Worm (Caenorhabditis elegans) whole organism, L1 larva: ENCODE results near the gene H34I24.2.

Experiments
- C04F5.9 ChIP-seq: sonication (generic microtip); optimal IDR thresholded peaks from 2 replicates; lab custom pipeline; 2016; ENCODE audit warnings: missing genetic modification characterization, missing compliant biosample characterization
- C16A3.4 ChIP-seq: fragments of 150-350 bp; optimal IDR thresholded peaks from 2 replicates; lab custom pipeline; 2014; ENCODE audit warnings: missing biosample characterization, missing genetic modification characterization
- C34B4.2 ChIP-seq: sonication (generic microtip); optimal IDR thresholded peaks from 2 replicates; lab custom pipeline; 2017; ENCODE audit warnings: mild to moderate bottlenecking, missing genetic modification characterization, missing compliant biosample characterization
- aly-2 ChIP-seq: fragments of 150-350 bp; optimal IDR thresholded peaks from 2 replicates; lab custom pipeline; 2014; ENCODE audit warnings: missing biosample characterization, missing genetic modification characterization
- blmp-1 ChIP-seq: fragments of 150-350 bp; optimal IDR thresholded peaks from 2 replicates; lab custom pipeline; 2014; ENCODE audit warnings: missing biosample characterization, missing genetic modification characterization
- ceh-63 ChIP-seq: fragments of 200-800 bp; sonication (Bioruptor generic); optimal IDR thresholded peaks from 2 replicates; lab custom pipeline; 2018; ENCODE audit warnings: mild to moderate bottlenecking, missing genetic modification characterization, missing compliant biosample characterization
- ceh-82 ChIP-seq, 3 experiments: fragments of 150-350 bp in 1 of 3; sonication (generic microtip) in 2 of 3; optimal IDR thresholded peaks; 2 replicates each; lab custom pipeline; 2014 to 2017; ENCODE audit warnings: missing biosample characterization in 3 of 3, missing genetic modification characterization in 3 of 3
- ceh-88 ChIP-seq: fragments of 200-800 bp; sonication (Bioruptor generic); IDR thresholded peaks from 2 replicates; pipeline ENCODE4 v1.3.6; 2022; ENCODE audit warnings: missing genetic modification characterization, missing compliant biosample characterization
- ceh-90 ChIP-seq: sonication (generic microtip); optimal IDR thresholded peaks from 2 replicates; lab custom pipeline; 2016; ENCODE audit warnings: missing genetic modification characterization, missing compliant biosample characterization
- dpl-1 ChIP-seq, 3 experiments: fragments of 150-350 bp in 2 of 3; sonication (generic microtip) in 1 of 3; optimal IDR thresholded peaks; 2 replicates each; lab custom pipeline; 2014 to 2017; ENCODE audit warnings: missing biosample characterization in 3 of 3, missing genetic modification characterization in 3 of 3, missing genetic modification reagents in 3 of 3
- dsc-1 ChIP-seq: sonication (generic microtip); optimal IDR thresholded peaks from 2 replicates; lab custom pipeline; 2016; ENCODE audit warnings: mild to moderate bottlenecking, missing genetic modification characterization, missing compliant biosample characterization
- efl-1 ChIP-seq, 4 experiments: fragments of 150-350 bp; optimal IDR thresholded peaks in 3 of 4; peaks in 1 of 4; 1 replicate in 1 of 4; 2 replicates in 3 of 4; lab custom pipeline; 2014; ENCODE audit warnings: missing biosample characterization in 2 of 4, missing genetic modification characterization in 2 of 4, missing genetic modification reagents in 2 of 4
- elt-3 ChIP-seq, 6 experiments: fragments of 150-350 bp in 1 of 6; sonication (generic microtip); optimal IDR thresholded peaks; 2 replicates each; lab custom pipeline; 2017 to 2018; ENCODE audit warnings: missing biosample characterization in 6 of 6, missing genetic modification characterization in 6 of 6, inconsistent platforms in 1 of 6
- ets-5 ChIP-seq: fragments of 200-800 bp; sonication (Bioruptor generic); IDR thresholded peaks from 2 replicates; pipeline ENCODE4 v1.3.6; 2022; ENCODE audit warnings: missing genetic modification characterization, missing compliant biosample characterization
- fkh-10 ChIP-seq: sonication (generic microtip); optimal IDR thresholded peaks from 2 replicates; lab custom pipeline; 2017; ENCODE audit warnings: missing biosample characterization, missing genetic modification reagents, missing genetic modification characterization
- fkh-4 ChIP-seq: sonication (generic microtip); optimal IDR thresholded peaks from 2 replicates; lab custom pipeline; 2016; ENCODE audit warnings: missing compliant biosample characterization, missing genetic modification characterization, borderline replicate concordance
- fkh-8 ChIP-seq: sonication (generic microtip); optimal IDR thresholded peaks from 2 replicates; lab custom pipeline; 2016; ENCODE audit warnings: mild to moderate bottlenecking, missing genetic modification characterization, missing compliant biosample characterization
- grh-1 ChIP-seq: fragments of 200-800 bp; sonication (Bioruptor generic); IDR thresholded peaks from 2 replicates; pipeline ENCODE4 v1.3.6; 2022; ENCODE audit warnings: missing genetic modification reagents, missing genetic modification characterization, missing compliant biosample characterization
- isw-1 ChIP-seq: fragments of 200-800 bp; sonication (Bioruptor generic); IDR thresholded peaks from 2 replicates; pipeline ENCODE4 v1.3.6; 2022; ENCODE audit warnings: missing genetic modification characterization, missing compliant biosample characterization
- lin-13 ChIP-seq: fragments of 150-350 bp; optimal IDR thresholded peaks from 2 replicates; lab custom pipeline; 2014; ENCODE audit warnings: missing biosample characterization, missing genetic modification reagents, missing genetic modification characterization
- lin-39 ChIP-seq: fragments of 150-350 bp; optimal IDR thresholded peaks from 2 replicates; lab custom pipeline; 2014; ENCODE audit warnings: missing biosample characterization, missing genetic modification reagents, missing genetic modification characterization
- lir-3 ChIP-seq: sonication (generic microtip); optimal IDR thresholded peaks from 2 replicates; lab custom pipeline; 2016; ENCODE audit warnings: mild to moderate bottlenecking, missing genetic modification characterization, moderate library complexity, missing compliant biosample characterization; ENCODE audit not compliant: poor library complexity
- mdl-1 ChIP-seq, 2 experiments: fragments of 150-350 bp; optimal IDR thresholded peaks; 2 replicates each; lab custom pipeline; 2014 to 2017; ENCODE audit warnings: missing biosample characterization in 2 of 2, missing genetic modification characterization in 2 of 2, inconsistent platforms in 1 of 2
- mep-1 ChIP-seq: fragments of 150-350 bp; optimal IDR thresholded peaks from 2 replicates; lab custom pipeline; 2014; ENCODE audit warnings: missing biosample characterization, missing genetic modification characterization
- nhr-11 ChIP-seq: fragments of 150-350 bp; optimal IDR thresholded peaks from 2 replicates; lab custom pipeline; 2014; ENCODE audit warnings: missing biosample characterization, missing genetic modification characterization
- nhr-12 ChIP-seq: sonication (generic microtip); optimal IDR thresholded peaks from 2 replicates; lab custom pipeline; 2017; ENCODE audit warnings: missing biosample characterization, missing genetic modification characterization
- nhr-20 ChIP-seq: sonication (generic microtip); optimal IDR thresholded peaks from 2 replicates; lab custom pipeline; 2016; ENCODE audit warnings: mild to moderate bottlenecking, missing genetic modification characterization, missing compliant biosample characterization
- nhr-47 ChIP-seq: sonication (generic microtip); optimal IDR thresholded peaks from 2 replicates; lab custom pipeline; 2016; ENCODE audit warnings: mild to moderate bottlenecking, missing genetic modification characterization, moderate library complexity, missing compliant biosample characterization
- nhr-84 ChIP-seq: sonication (generic microtip); optimal IDR thresholded peaks from 2 replicates; lab custom pipeline; 2017; ENCODE audit warnings: missing biosample characterization, missing genetic modification characterization
- pax-3 ChIP-seq: fragments of 200-800 bp; sonication (Bioruptor generic); optimal IDR thresholded peaks from 2 replicates; lab custom pipeline; 2018; ENCODE audit warnings: mild to moderate bottlenecking, missing genetic modification characterization, moderate library complexity, missing compliant biosample characterization
- rnt-1 ChIP-seq: sonication (generic microtip); optimal IDR thresholded peaks from 2 replicates; lab custom pipeline; 2016; ENCODE audit warnings: mild to moderate bottlenecking, missing genetic modification characterization, moderate library complexity, missing compliant biosample characterization
- skn-1 ChIP-seq: fragments of 150-350 bp; optimal IDR thresholded peaks from 2 replicates; lab custom pipeline; 2014; ENCODE audit warnings: missing biosample characterization, missing genetic modification characterization
- snu-23 ChIP-seq: sonication (generic microtip); optimal IDR thresholded peaks from 2 replicates; lab custom pipeline; 2016; ENCODE audit warnings: missing genetic modification characterization, missing compliant biosample characterization
- tbx-2 ChIP-seq: sonication (generic microtip); optimal IDR thresholded peaks from 2 replicates; lab custom pipeline; 2016; ENCODE audit warnings: missing genetic modification characterization, missing compliant biosample characterization
- unc-130 ChIP-seq: fragments of 150-350 bp; optimal IDR thresholded peaks from 2 replicates; lab custom pipeline; 2017; ENCODE audit warnings: missing biosample characterization, missing genetic modification characterization, inconsistent platforms
- unc-30 ChIP-seq: sonication (generic microtip); optimal IDR thresholded peaks from 2 replicates; lab custom pipeline; 2017; ENCODE audit warnings: missing biosample characterization, missing genetic modification characterization
- unc-86 ChIP-seq: sonication (generic microtip); optimal IDR thresholded peaks from 2 replicates; lab custom pipeline; 2016; ENCODE audit warnings: missing genetic modification characterization, missing compliant biosample characterization
- xbp-1 ChIP-seq: sonication (generic microtip); optimal IDR thresholded peaks from 2 replicates; lab custom pipeline; 2016; ENCODE audit warnings: missing genetic modification characterization, missing compliant biosample characterization

The H34I24.2 gene

ce11 chrIII:2814919-2815554 is 26.8 kb upstream of the H34I24.2 start, which contains the start of gene tufm-1 (continued):
- TF ChIP-seq ceh-88 = no peak
- peak; percentile 22 to 74 (median 37) for TF ChIP-seq ceh-82 (tag; optimal IDR thresholded peaks at IDR 0.05; lab: Kevin White, UChicago)
- TF ChIP-seq elt-3 (tag; optimal IDR thresholded peaks at IDR 0.05; lab: Kevin White, UChicago) = peak in 1 of 6 experiments; percentile 31
- TF ChIP-seq unc-86 (tag; lab: Kevin White, UChicago) = no peak
- TF ChIP-seq blmp-1 (tag; lab: Kevin White, UChicago) = peak; percentile 13
- peak; percentile 18 for TF ChIP-seq unc-130
- peak; percentile 50 for TF ChIP-seq fkh-8 (tag; lab: Kevin White, UChicago)
- TF ChIP-seq C16A3.4 (tag; lab: Kevin White, UChicago) = peak; percentile 47
- TF ChIP-seq dsc-1 (tag; lab: Kevin White, UChicago) = peak; percentile 49
- TF ChIP-seq grh-1 (GFP tag; lab: Robert Waterston, UW) = no peak
- TF ChIP-seq nhr-47 (tag; lab: Kevin White, UChicago) = peak; percentile 64
- no peak for TF ChIP-seq ceh-90 (tag; lab: Kevin White, UChicago)
- no peak for TF ChIP-seq lir-3 (tag; lab: Kevin White, UChicago)
- TF ChIP-seq nhr-11 (tag; lab: Kevin White, UChicago) = no peak
- no peak for TF ChIP-seq rnt-1
- TF ChIP-seq tbx-2 (tag; lab: Kevin White, UChicago) = peak; percentile 57
- TF ChIP-seq snu-23 (GFP tag; lab: Kevin White, UChicago) = peak; percentile 75
- TF ChIP-seq mdl-1 (tag; optimal IDR thresholded peaks at IDR 0.05; lab: Kevin White, UChicago) = peak in 1 of 2 experiments; percentile 26
- peak; percentile 59 for TF ChIP-seq skn-1 (tag; lab: Kevin White, UChicago)
- peak; percentile 61 for TF ChIP-seq mep-1 (tag; lab: Kevin White, UChicago)

DNA sequence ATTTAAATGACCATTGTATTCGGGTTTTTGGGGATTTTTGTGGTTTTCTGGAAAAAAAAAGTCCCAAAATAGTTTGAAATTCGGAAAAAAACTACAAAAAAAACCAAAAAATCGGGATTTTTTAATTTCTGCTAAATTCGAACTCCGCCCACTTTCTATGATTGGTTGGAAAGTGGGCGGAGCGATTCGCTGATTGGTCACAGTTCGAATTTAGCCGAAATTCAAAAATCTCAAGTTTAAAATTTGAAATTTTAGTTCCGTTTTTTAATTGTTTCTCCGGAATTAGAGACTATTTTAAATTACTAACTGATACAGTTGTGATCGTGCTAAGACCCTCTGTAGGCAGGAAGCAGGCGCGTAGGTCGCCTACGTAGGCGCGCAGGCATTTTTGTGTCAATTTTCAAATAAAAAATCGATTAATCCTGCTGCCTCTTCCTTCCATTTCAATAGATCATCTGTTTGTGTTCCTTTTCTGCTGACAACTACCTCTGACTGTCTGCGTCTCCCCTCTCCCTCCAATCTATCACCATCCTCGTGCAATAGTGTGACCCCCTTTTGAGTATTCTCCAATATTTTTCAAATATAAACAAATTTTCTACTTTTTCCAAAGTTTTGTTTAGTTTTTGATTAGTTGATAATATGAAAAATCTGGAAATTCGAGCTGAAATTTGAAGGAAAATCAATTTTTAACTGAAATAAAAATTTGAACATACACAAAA is 25.5 kb upstream of the H34I24.2 start:
- no peak for TF ChIP-seq nhr-20 (tag; lab: Kevin White, UChicago)
- no peak for TF ChIP-seq pax-3
- no peak for TF ChIP-seq ceh-63 (GFP tag; lab: Kevin White, UChicago)
- no peak for TF ChIP-seq ceh-90 (tag; lab: Kevin White, UChicago)
- TF ChIP-seq xbp-1 (tag; lab: Kevin White, UChicago) = no peak
- no peak for TF ChIP-seq isw-1 (GFP tag; lab: Robert Waterston, UW)
- peak in 1 of 2 experiments; percentile 11 for TF ChIP-seq efl-1 (optimal IDR thresholded peaks at IDR 0.05; lab: Kevin White, UChicago)
- TF ChIP-seq efl-1 (GFP tag; optimal IDR thresholded peaks at IDR 0.05 in 1 of 2; lab: Kevin White, UChicago) = peak in 1 of 2 experiments; percentile 88
- TF ChIP-seq lin-13 (GFP tag; lab: Kevin White, UChicago) = no peak
- no peak for TF ChIP-seq nhr-12 (tag; lab: Kevin White, UChicago)
- no peak for TF ChIP-seq fkh-10 (GFP tag; lab: Kevin White, UChicago)
- peak; percentile 7 for TF ChIP-seq blmp-1 (tag; lab: Kevin White, UChicago)
- no peak for TF ChIP-seq grh-1 (GFP tag; lab: Robert Waterston, UW)
- peak in 1 of 3 experiments; percentile 11 for TF ChIP-seq dpl-1 (GFP tag; optimal IDR thresholded peaks at IDR 0.05; lab: Kevin White, UChicago)
- no peak for TF ChIP-seq nhr-84 (tag; lab: Kevin White, UChicago)
- no peak for TF ChIP-seq mdl-1 (tag; optimal IDR thresholded peaks at IDR 0.05; lab: Kevin White, UChicago)

ce11 chrIII:2817847-2818246 is 24.0 kb upstream of the H34I24.2 start:
- TF ChIP-seq ets-5 (GFP tag; lab: Robert Waterston, UW) (no peak), ceh-88 (no peak), aly-2 (tag; lab: Kevin White, UChicago) (no peak)

DNA sequence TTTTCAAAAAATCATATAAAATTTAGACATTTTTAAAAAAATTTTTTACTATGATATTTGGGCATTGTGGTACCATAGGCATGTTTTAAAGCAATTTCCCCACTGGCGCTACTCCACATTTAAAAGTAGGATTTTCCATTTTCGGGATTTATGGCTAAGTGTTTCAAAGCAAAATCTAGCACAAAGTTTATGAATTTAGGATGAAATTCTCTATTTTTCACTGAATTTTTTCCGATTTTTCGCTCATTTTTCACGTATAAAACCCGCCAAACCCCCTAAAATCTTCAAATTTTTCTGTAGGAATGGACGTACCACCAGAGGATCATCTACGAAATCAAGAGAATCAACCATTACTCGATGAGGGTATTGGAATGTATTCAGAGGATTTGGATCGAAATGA is 22.9 kb upstream of the H34I24.2 start, which contains the start of gene pipp-4P:
pipp-4P (plus strand) TSS at position 301 of the 400 bp plus-strand sequence.
- TF ChIP-seq fkh-4 (tag; lab: Kevin White, UChicago) = no peak
- TF ChIP-seq mdl-1 (tag; optimal IDR thresholded peaks at IDR 0.05; lab: Kevin White, UChicago) = no peak
- TF ChIP-seq nhr-47 (tag; lab: Kevin White, UChicago) = no peak
- no peak for TF ChIP-seq C04F5.9 (tag; lab: Kevin White, UChicago)
- TF ChIP-seq C34B4.2 (tag; lab: Kevin White, UChicago) = no peak
- no peak for TF ChIP-seq unc-30 (tag; lab: Kevin White, UChicago)
- no peak for TF ChIP-seq lin-39 (tag; lab: Kevin White, UChicago)
- no peak for TF ChIP-seq ceh-63 (GFP tag; lab: Kevin White, UChicago)
